Worm (Caenorhabditis elegans): Measurements from ENCODE around the gene cyb-3.
A peak's percentile ranks its signal among the peaks of the same experiment; 100 is the strongest.

The cyb-3 gene

DNA sequence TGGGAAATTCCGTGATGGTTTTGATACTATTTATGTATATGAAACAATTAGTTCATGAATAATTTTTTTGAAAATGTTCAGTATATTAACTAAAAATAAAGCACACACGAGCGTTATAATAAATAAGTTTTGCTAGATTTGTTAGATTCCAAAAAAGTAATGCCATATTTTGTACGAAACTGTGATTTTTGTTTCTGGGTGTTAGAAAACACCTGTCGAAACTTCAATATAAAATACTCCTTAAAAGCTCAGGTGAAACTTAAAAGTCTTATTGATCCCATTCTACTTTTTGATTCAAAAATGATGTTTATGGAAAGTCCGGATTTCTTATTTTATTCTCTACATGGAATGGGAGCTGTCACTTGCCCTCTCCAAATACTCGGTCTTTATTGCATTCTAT is 20.5 kb downstream of the cyb-3 start, which contains the start of gene srh-265:
TSS of gene srh-265 (plus strand) at position 301 of the 400 bp plus-strand sequence.
- TF ChIP-seq vab-15 (tag; optimal IDR thresholded peaks at IDR 0.05) (no peak), ztf-11 (tag; optimal IDR thresholded peaks at IDR 0.05) (no peak), unc-130 (tag; optimal IDR thresholded peaks at IDR 0.05) (no peak), grh-1 (GFP tag; IDR thresholded peaks at IDR 0.05) (no peak), lin-39 (tag; optimal IDR thresholded peaks at IDR 0.05) (no peak), zip-4 (GFP tag; optimal IDR thresholded peaks at IDR 0.05) (no peak), nhr-47 (tag; optimal IDR thresholded peaks at IDR 0.05) (no peak), mdl-1 (tag; optimal IDR thresholded peaks at IDR 0.05) (no peak), fkh-4 (tag; optimal IDR thresholded peaks at IDR 0.05; ENCODE audit: borderline replicate concordance) (no peak), ceh-90 (tag; optimal IDR thresholded peaks at IDR 0.05) (no peak), skn-1 (tag; optimal IDR thresholded peaks at IDR 0.05) (no peak), pax-3 (tag; optimal IDR thresholded peaks at IDR 0.05) (no peak)

DNA sequence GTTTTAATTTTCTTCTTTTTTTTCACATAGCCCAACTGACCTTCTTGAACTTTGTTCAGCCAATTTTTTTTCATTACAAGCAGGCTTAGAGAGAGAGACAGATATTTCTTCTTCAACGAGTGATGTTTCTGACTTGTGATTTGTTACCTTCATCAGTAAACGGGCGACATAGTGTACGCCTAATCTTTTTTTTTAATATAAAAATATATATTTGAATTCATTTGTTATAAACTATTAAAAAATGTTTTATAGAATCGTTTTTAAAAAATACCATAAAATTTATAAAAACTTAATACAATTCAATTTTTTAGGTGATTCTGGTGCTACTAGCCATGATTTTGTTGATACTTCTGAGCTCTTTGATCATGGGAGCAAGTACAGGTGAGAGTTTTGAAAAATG is 22.3 kb downstream of the cyb-3 start, which contains the start of gene T06E6.10:
TSS of gene T06E6.10 (plus strand) at position 301 of the 400 bp plus-strand sequence.
- TF ChIP-seq lin-35 (GFP tag; optimal IDR thresholded peaks at IDR 0.05) (no peak), hpl-2 (GFP tag; optimal IDR thresholded peaks at IDR 0.05) (no peak), nhr-19 (GFP tag; conservative IDR thresholded peaks at IDR 0.05) (no peak), nhr-84 (tag; optimal IDR thresholded peaks at IDR 0.05) (no peak), aha-1 (tag; optimal IDR thresholded peaks at IDR 0.05) (no peak), F16B12.6 (tag; optimal IDR thresholded peaks at IDR 0.05) (no peak), tlp-1 (tag; optimal IDR thresholded peaks at IDR 0.05) (no peak), lin-15B (tag; optimal IDR thresholded peaks at IDR 0.05) (no peak), lsy-2 (tag; optimal IDR thresholded peaks at IDR 0.05) (no peak), efl-3 (GFP tag; optimal IDR thresholded peaks at IDR 0.05) (no peak), ceh-82 (tag; optimal IDR thresholded peaks at IDR 0.05) (no peak)

- no peak for TF ChIP-seq pqm-1 (tag; optimal IDR thresholded peaks at IDR 0.05)
- TF ChIP-seq unc-30 (tag; optimal IDR thresholded peaks at IDR 0.05): no peak
- no peak for TF ChIP-seq fkh-10 (GFP tag; optimal IDR thresholded peaks at IDR 0.05)
- TF ChIP-seq ets-5 (GFP tag; IDR thresholded peaks at IDR 0.05): no peak
- TF ChIP-seq sox-4 (tag; optimal IDR thresholded peaks at IDR 0.05): no peak
- no peak for TF ChIP-seq C16A3.4 (tag; optimal IDR thresholded peaks at IDR 0.05)
- no peak for TF ChIP-seq lsy-2 (tag; optimal IDR thresholded peaks at IDR 0.05)
Measured at ce11 chrV:15423601-15424000, 28.1 kb downstream of the cyb-3 start, which contains the start of gene fbxa-104. Gene fbxa-104, minus strand, starts transcription at chrV:15423683.

- no peak for TF ChIP-seq skn-1 (tag; optimal IDR thresholded peaks at IDR 0.05)
- no peak for TF ChIP-seq C34B4.2 (tag; optimal IDR thresholded peaks at IDR 0.05)
- peak; percentile 65 for TF ChIP-seq elt-2 (tag; optimal IDR thresholded peaks at IDR 0.05)
- TF ChIP-seq unc-86 (tag; optimal IDR thresholded peaks at IDR 0.05): no peak
- no peak for TF ChIP-seq ztf-4 (tag; optimal IDR thresholded peaks at IDR 0.05)
- TF ChIP-seq aha-1 (tag; optimal IDR thresholded peaks at IDR 0.05): no peak
- no peak for TF ChIP-seq mab-9 (GFP tag; IDR thresholded peaks at IDR 0.05)
- TF ChIP-seq efl-1 (optimal IDR thresholded peaks at IDR 0.05): no peak
- peak in 1 of 2 experiments; percentile 9 for TF ChIP-seq efl-1 (GFP tag; optimal IDR thresholded peaks at IDR 0.05 in 1 of 2)
- TF ChIP-seq pqm-1 (tag; optimal IDR thresholded peaks at IDR 0.05): no peak
- no peak for TF ChIP-seq hlh-4 (tag; optimal IDR thresholded peaks at IDR 0.05)
- no peak for TF ChIP-seq ztf-11 (tag; optimal IDR thresholded peaks at IDR 0.05)
- no peak for TF ChIP-seq nhr-28 (tag; optimal IDR thresholded peaks at IDR 0.05)
- no peak for TF ChIP-seq nhr-84 (tag; optimal IDR thresholded peaks at IDR 0.05)
- no peak for TF ChIP-seq nhr-12 (tag; optimal IDR thresholded peaks at IDR 0.05)
Measured at ce11 chrV:15425368-15426091, 30.0 kb downstream of the cyb-3 start, which contains the start of gene Y36E3A.2. Gene Y36E3A.2, plus strand, starts transcription at chrV:15426041.
